Worm (Caenorhabditis elegans) whole organism, midembryonic: ENCODE measurements around the gene arrd-25.

ENCODE experiments used
- T22C8.4 ChIP-seq: fragments of 200-800 bp; sonication (Bioruptor generic); IDR thresholded peaks from 2 replicates; pipeline ENCODE4 v1.3.6; 2022; ENCODE audit warnings: missing genetic modification characterization, missing compliant biosample characterization
- cog-1 ChIP-seq: sonication (generic microtip); optimal IDR thresholded peaks from 2 replicates; lab custom pipeline; 2016; ENCODE audit warnings: missing genetic modification characterization, missing compliant biosample characterization
- flt-1 ChIP-seq: fragments of 200-800 bp; sonication (Bioruptor generic); IDR thresholded peaks from 2 replicates; pipeline ENCODE4 v1.3.6; 2022; ENCODE audit warnings: missing genetic modification characterization, missing compliant biosample characterization
- klf-2 ChIP-seq: fragments of 200-800 bp; sonication (Bioruptor generic); conservative IDR thresholded peaks from 2 replicates; pipeline ENCODE4 v1.3.6; 2022; ENCODE audit warnings: missing genetic modification reagents, missing genetic modification characterization, missing compliant biosample characterization
- med-1 ChIP-seq: sonication (generic microtip); optimal IDR thresholded peaks from 2 replicates; lab custom pipeline; 2017; ENCODE audit warnings: missing genetic modification characterization, mild to moderate bottlenecking, missing compliant biosample characterization, antibody characterized with exemption, missing genetic modification reagents; ENCODE audit not compliant: insufficient read depth
- ref-1 ChIP-seq: fragments of 200-800 bp; sonication (Bioruptor generic); conservative IDR thresholded peaks from 2 replicates; pipeline ENCODE4 v1.3.6; 2022; ENCODE audit warnings: missing genetic modification reagents, missing genetic modification characterization, missing compliant biosample characterization
- tab-1 ChIP-seq: fragments of 200-800 bp; sonication (Bioruptor generic); IDR thresholded peaks from 2 replicates; pipeline ENCODE4 v1.3.6; 2022; ENCODE audit warnings: missing genetic modification characterization, missing compliant biosample characterization
- ztf-23 ChIP-seq: fragments of 200-800 bp; sonication (Bioruptor generic); IDR thresholded peaks from 2 replicates; pipeline ENCODE4 v1.3.6; 2022; ENCODE audit warnings: missing genetic modification reagents, missing genetic modification characterization, missing compliant biosample characterization
- ztf-29 ChIP-seq: fragments of 200-800 bp; sonication (Bioruptor generic); IDR thresholded peaks from 2 replicates; pipeline ENCODE4 v1.3.6; 2022; ENCODE audit warnings: missing genetic modification reagents, missing genetic modification characterization, missing compliant biosample characterization

The arrd-25 gene

ce11 chrX:14069528-14069927 lies 35.9 kb downstream of the arrd-25 start:
- no peak for TF ChIP-seq cog-1 (tag; lab: Kevin White, UChicago)

ce11 chrX:14070950-14071349 lies 37.4 kb downstream of the arrd-25 start, which contains the start of gene C33G3.4:
Gene C33G3.4 (plus strand): TSS chrX:14071162.
- TF ChIP-seq klf-2 (GFP tag; lab: Robert Waterston, UW), result no peak
- no peak for TF ChIP-seq flt-1 (GFP tag; lab: Robert Waterston, UW)
- TF ChIP-seq T22C8.4, result no peak
- no peak for TF ChIP-seq cog-1 (tag; lab: Kevin White, UChicago)
- TF ChIP-seq ref-1 (GFP tag; lab: Robert Waterston, UW), result no peak
- no peak for TF ChIP-seq med-1 (GFP tag; lab: Kevin White, UChicago)
- no peak for TF ChIP-seq ztf-23
- TF ChIP-seq tab-1 (GFP tag; lab: Robert Waterston, UW), result no peak
- TF ChIP-seq ztf-29, result no peak

- TF ChIP-seq flt-1 (GFP tag; lab: Robert Waterston, UW) (no peak), T22C8.4 (no peak), ztf-29 (no peak), ref-1 (GFP tag; lab: Robert Waterston, UW) (no peak), cog-1 (tag; lab: Kevin White, UChicago) (no peak), klf-2 (GFP tag; lab: Robert Waterston, UW) (no peak), ztf-23 (no peak), tab-1 (GFP tag; lab: Robert Waterston, UW) (no peak)
Observed at ce11 chrX:14078574-14078973, 45.0 kb downstream of the arrd-25 start, which contains the start of gene C33G3.5. Gene C33G3.5 (minus strand): TSS chrX:14078674.

DNA sequence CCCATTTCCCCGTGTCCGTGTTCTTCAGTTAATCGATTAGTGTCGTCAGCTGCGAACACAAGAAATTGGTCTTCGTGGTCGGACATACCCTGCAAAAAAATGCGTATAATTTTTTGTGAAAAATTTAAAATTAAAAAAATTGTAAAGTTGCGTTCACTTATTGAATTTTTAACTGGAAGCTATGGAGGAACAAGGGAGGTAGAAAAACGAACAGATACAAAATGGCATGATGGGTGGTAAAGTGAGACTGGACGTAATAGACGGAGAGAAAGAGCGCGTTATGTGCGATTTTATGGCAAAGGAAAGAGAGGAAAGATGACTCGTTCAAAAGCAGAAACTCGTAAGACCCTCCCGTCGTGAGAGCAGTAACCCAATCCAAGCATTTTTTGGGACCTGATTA lies 50.6 kb downstream of the arrd-25 start, which contains the start of gene C33G3.6:
TSS of gene C33G3.6 (minus strand) at position 101 of the 400 bp plus-strand sequence.
- TF ChIP-seq med-1 (GFP tag; lab: Kevin White, UChicago), result no peak

- TF ChIP-seq cog-1 (tag; lab: Kevin White, UChicago), result no peak
- TF ChIP-seq T22C8.4, result no peak
- no peak for TF ChIP-seq ztf-29
- no peak for TF ChIP-seq klf-2 (GFP tag; lab: Robert Waterston, UW)
- TF ChIP-seq flt-1 (GFP tag; lab: Robert Waterston, UW), result no peak
Observed at ce11 chrX:14085208-14085607, 51.6 kb downstream of the arrd-25 start, which contains the start of gene F16B12.1. Gene F16B12.1 (plus strand): TSS chrX:14085508.
